Fruit fly (Drosophila melanogaster): Measurements from ENCODE around the gene Gycalpha99B.

Gene Gycalpha99B

DNA sequence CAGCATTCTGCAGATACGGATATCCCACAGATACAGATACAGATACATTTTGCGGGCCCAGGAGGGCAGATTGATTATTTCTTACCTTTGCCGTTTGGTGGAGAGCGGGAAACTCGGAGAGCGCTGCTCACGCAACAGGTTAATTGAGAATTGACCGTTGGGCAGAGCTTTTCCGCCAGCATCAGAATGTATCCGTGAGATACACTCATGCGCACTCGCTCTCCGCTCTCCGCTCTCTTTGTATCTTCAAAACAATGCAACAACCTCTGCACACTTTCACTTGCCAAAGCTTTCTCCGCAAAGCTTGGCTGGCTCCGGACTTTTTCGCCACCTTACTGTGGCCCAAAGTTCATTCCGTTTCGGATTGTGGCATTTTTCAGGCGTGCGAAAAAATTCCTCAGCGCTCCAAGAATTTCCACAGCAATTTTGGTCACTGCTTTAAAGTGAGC, at the start of gene Gycalpha99B, which contains the start of gene CG7582:
Gycalpha99B (plus strand) TSS at position 352 of the 449 bp plus-strand sequence.
CG7582 (minus strand) TSS at position 127 of the 449 bp plus-strand sequence.
- TF ChIP-seq noc (tag; optimal IDR thresholded peaks at IDR 0.05), result no peak

DNA sequence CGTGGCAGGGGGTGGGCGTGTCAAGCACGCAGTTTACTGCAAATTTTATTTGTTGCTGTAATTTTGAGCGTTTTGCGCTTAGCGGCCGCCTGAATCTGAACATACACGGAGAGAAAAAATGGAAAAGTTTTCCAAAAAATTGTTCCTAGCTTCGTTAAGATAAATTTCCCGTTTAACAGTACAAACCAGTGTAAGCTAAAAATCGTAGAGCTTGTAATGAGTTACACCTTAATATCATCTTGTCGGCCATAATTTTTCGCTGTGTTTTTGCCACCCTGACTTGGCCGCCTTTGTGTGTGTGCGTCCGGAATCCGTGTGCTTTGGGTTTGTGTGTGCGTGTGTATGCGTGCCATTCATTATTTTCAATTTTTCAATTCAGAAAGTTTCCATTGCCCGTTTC, 30.8 kb upstream of the Gycalpha99B start:
- TF ChIP-seq noc (tag; optimal IDR thresholded peaks at IDR 0.05), result no peak

DNA sequence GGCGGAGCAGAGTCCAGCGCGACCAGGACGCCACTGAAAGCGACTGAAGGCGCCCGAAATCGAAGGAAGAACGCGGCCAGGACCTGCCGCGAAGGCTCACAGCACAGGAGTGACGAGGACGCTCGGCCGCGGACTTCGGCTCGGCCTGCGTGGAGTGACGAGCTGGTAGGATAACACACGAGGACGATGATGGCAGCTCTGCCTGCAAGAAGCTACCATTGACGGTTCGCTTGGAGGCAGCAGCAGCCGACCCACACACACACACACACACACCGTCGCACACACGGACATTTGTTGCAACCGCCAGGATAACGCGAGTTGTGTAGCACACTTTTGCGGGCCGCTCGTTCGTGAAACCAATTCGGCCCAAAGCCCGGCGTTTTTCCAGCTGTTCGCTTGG, 22.4 kb upstream of the Gycalpha99B start, which contains the start of gene Dop1R2:
Dop1R2 (minus strand) TSS at position 35 of the 400 bp plus-strand sequence.
- TF ChIP-seq noc (tag; optimal IDR thresholded peaks at IDR 0.05), result no peak

DNA sequence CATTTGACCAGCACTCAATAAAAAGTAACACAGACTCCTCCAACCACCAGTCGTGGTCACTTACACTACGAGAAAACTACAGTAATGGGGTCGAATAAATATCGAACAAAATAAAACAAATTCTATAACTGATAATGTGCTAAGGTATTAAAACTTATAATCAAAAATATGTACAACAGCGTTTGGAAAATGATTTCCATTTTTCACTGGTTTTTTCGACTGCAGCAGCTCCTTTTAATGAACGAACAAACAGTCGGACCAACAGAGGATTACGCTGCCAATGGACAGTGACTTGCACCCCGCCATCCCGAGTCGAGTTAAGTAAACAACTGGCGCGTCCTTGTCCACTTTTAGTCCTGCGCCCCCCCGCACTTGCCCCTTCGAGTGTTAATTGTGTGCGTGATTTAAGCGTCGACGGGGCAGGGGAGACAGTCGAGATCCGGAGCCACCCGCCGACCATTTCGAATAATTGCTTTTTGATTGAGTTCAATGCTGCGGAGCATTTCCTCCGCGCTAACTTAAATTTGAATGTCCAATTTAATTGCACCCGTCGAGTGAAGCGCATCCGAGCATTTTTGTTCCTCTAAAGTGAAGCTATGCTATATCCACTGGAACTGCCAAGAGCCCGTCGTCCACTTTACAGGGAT, 18.0 kb upstream of the Gycalpha99B start, which contains the start of gene ppk21:
ppk21 (plus strand) TSS at position 597 of the 647 bp plus-strand sequence.
- no peak for TF ChIP-seq noc (tag; optimal IDR thresholded peaks at IDR 0.05)

DNA sequence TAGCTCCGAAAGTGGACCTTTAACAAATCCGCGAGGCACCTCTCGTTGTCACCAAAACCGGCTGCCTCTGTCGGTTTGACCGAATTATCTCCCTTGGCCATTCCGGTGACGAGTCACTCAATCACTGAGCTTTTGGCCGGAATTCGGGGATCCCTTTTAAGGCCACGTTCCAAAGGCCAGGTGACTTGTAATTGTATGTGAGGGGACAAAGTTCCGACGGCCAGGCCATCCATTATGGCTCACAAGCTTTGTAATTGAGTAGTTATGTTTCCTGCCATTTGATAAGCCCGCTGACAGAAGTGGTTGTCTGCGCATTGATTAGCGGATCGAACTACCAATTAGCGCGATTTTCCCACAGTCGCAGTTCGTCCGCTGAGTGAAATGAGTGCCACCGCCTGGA, 13.5 kb upstream of the Gycalpha99B start, which contains the start of the genes ppk20 and ppk30:
ppk20 (minus strand) TSS at position 101 of the 400 bp plus-strand sequence.
ppk30 (plus strand) TSS at position 373 of the 400 bp plus-strand sequence.
- TF ChIP-seq noc (tag; optimal IDR thresholded peaks at IDR 0.05), result no peak

DNA sequence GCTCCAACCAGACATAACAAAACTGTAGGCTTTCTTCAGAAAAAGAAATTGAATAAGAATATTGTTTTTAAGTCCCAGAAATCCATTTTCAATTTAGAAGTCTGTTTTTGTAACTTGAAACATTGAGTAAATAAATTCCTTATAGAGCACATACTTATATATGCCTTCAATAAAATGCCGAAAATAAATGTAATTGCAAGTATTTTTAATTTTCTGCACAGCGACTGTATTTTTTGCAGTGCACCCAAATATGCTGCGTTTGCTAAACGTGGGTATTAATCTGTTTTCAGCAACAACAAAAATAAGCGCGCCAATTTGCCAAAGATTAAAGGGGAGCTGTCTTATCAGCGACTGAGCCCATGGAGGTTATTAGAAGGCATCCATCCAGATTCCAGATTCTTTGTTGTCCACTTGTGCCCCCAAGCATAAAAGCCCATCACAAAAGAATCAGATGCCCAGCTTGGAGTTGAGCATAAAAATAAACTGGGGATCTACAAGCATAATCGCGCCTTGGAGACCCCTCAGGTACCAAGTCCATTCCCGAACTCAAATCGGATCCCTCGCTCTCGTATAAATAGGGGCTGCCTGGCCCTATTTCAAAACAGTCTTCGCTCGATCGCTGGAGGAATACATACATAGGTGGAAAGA, 11.1 kb upstream of the Gycalpha99B start, which contains the start of gene Obp99a:
Obp99a (plus strand) TSS at position 598 of the 648 bp plus-strand sequence.
- peak; percentile 26 for TF ChIP-seq noc (tag; optimal IDR thresholded peaks at IDR 0.05)

DNA sequence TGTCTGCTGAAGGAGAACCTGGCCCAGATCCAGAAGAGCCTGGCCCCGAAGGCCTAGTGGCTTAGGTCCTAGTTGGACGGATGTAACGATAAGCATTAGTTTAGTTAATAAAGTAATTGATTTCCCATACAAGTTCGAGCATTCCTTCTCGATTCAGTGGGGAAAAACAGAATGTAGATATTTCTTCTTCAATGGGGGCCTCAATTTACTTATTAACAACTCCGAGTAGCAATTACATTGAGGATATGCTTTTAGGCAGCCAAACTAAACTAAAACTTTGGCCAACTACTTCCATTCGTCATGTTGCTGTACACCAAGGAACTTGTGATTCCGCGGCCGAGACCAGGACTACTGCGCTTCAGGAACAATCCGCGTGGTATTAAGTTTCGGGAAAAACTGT, 10.1 kb upstream of the Gycalpha99B start, which contains the start of gene ppk19:
ppk19 (plus strand) TSS at position 301 of the 400 bp plus-strand sequence.
- no peak for TF ChIP-seq noc (tag; optimal IDR thresholded peaks at IDR 0.05)

DNA sequence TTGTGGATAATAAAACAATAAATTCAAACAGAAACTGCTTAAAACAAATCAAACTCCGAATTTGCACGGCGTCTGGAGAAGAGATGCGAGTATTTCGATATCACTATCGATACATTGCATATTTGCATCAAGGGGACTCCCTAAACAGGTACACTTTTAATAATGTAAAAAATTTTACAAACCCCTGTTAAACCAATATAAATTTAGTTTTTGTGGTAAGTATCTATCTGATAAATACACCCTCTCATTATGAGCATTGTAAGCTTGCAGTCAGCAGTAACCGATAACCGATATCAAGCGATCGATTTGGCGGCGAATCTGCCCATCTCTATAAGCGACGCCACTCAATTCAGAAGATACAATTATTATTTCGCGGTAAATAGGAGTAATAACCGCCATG, 7.0 kb upstream of the Gycalpha99B start, which contains the start of the genes Bub3 and Cap-D2:
Bub3 (minus strand) TSS at position 89 of the 400 bp plus-strand sequence.
Cap-D2 (plus strand) TSS at position 319 of the 400 bp plus-strand sequence.
- TF ChIP-seq noc (tag; optimal IDR thresholded peaks at IDR 0.05), result peak; percentile 10

DNA sequence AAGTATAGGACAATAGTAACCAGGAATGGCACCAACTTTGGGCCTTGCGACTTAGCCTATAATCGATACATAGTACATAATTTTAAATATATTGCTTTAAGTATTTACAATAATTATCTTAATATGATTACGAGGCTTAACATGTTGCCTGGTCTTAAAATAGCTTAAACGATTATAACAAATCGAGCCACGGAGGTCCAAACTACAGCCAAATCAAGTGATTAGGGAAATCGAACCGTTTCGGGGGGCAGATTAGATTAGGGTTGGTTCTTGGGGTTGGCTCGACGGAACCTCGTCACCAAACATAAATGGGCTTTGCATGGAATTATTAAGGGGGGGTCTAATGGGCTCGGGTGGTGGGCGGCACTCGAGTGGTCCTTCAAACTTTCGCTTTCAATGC, 1.1 kb upstream of the Gycalpha99B start:
- TF ChIP-seq noc (tag; optimal IDR thresholded peaks at IDR 0.05), result no peak

DNA sequence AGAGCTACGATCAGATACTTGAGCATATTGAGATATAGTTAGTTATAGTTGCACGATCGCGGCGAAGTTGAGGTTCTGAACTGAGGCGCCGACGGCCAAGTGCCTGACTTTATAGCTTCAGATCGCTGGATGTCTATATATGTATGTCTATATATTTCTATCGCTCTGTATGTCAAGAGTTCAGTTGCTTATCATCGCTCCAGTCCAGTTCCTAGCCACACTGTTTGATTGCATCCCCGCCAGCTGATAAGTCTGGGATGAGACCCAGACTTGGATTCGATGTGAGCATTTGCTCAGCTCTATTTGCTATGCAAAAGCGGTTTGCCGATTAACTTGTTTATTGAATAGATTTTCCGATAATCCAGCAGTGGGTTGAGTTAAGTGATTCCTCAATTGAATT, 4.4 kb downstream of the Gycalpha99B start:
- no peak for TF ChIP-seq noc (tag; optimal IDR thresholded peaks at IDR 0.05)

DNA sequence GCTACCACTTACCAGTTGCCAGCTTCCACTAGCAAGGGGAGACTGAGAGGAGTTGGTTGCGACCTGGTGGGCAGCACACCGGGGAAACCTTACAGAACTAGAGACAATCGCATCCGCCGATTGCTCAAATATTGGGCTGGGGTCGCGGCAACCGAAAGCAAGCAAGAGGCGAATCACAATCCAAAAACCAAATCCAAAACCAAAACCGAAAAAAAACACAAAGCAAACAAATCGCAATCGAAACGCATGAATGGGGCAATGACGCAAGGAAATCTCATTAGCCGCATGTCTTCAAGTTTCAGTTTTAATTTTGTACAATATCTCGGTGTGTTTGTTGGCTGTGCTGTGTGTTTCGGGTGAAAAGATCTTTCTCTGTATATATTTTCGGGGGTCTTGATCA, 6.9 kb downstream of the Gycalpha99B start, which contains the start of gene Obp99c:
Obp99c (minus strand) TSS at position 101 of the 400 bp plus-strand sequence.
- TF ChIP-seq noc (tag; optimal IDR thresholded peaks at IDR 0.05), result no peak

DNA sequence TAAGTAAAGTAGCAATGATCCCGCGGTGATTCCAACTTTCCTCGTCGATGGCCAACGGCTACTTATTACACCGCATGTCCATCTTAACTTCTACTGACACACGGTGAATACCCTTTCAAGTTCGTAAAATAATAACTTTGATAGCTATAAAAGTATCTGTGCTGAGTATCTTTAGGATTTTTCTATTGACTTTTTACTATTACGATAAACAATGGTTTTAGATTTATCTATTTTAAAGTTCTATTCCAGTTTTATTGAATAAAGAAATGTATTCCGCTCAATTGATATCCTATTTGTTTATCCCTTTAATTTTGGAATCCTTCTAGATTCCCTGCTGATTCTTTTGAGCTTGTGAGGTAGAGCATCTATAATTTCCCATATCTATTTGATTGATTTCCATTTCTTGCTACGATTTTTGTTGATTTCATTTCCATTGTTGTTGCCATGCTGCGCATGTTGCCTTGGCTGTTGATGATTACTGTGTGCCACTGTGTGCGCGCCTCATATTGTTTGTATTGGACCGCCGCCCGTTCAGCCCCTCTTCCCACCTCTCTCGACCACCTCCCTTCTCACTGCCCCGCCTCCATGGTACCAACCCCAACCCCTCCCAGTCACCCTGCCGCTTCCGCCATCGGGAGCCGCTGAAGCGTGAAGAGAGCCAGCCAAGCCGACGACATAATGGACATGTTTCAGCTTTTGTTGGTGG, 7.7 kb downstream of the Gycalpha99B start:
- TF ChIP-seq noc (tag; optimal IDR thresholded peaks at IDR 0.05), result no peak

DNA sequence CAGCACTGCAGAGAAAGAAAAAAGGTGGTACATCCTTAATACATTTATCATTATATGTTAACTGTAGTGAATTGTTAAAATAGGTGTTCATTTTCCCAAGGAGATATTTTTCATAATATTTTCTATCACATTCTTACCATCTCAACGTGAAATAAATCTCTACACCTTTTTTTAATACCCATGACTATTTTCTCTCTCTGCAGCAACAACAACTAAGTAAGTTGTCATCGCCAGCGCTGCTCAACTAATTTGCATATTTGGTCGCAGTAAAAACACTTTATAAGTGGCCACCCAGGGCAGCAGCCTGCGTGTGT, 8.2 kb downstream of the Gycalpha99B start:
- no peak for TF ChIP-seq noc (tag; optimal IDR thresholded peaks at IDR 0.05)

DNA sequence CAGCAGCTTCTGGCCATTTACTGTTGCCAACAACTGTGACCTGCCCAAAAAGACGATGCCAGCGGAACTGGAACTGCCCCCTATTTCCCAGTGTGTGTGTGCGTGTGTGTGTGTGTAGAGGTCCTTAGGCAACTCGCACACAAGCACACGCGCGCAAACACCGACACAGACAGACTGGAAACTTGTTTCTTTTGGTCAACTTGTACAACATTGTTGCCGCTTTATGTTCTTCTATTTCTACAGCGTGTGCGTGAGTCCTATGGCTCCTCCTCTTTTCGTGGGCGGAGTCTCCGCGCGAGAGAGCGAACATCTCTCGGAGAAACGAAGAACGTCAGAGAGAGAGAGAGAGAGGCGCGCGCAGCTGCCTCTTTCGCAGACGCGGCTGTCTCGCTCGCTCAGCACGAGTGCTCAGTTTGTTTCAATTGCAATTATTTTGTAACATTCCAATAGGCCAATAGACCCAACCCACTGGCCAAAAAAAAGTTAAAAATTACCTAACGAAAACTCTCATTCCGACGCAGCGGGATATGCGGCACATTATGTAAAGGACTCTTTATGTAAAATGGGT, 8.7 kb downstream of the Gycalpha99B start:
- TF ChIP-seq noc (tag; optimal IDR thresholded peaks at IDR 0.05), result no peak

DNA sequence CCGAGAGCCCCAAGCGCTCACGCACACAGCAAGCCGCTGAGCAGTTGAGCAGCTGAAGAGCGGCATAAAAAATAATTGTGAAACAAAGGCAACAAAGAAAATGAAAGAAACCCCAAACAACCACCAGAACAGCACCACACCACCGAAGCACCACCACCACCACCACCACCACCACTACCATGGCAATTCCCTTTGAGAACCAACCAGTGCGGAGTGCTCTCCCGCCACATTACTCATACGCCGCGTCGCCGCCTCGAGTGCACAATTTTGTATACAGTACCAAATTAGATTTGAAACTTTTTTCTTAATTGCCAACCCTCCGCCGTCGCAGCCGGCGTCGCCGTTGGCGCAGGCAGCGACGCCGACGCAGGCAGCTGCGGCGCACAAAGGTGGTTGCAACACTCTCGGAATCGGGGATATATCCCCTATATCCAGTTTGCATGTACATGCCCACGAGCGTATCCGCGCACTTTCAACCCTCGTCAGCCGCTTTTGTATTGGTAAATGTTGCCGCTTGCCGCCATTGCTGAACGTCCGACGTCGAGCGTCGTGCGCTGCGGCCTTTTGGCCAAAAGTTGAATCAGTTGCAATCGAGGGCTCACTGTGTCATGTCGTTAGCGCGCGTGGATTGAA, 9.8 kb downstream of the Gycalpha99B start, which contains the start of gene dmrt99B:
dmrt99B (plus strand) TSS at position 583 of the 633 bp plus-strand sequence.
- TF ChIP-seq noc (tag; optimal IDR thresholded peaks at IDR 0.05), result no peak
